Fruit fly (Drosophila melanogaster) whole organism, pupa: ENCODE measurements around the gene CG11892.

Source experiments
- CG10348 ChIP-seq: fragments of 200-800 bp; sonication (Bioruptor generic); IDR thresholded peaks from 2 replicates; pipeline ENCODE4 v1.3.6; 2022; ENCODE audit warnings: missing biosample characterization, missing genetic modification characterization
- CG12605 ChIP-seq: fragments of 200-800 bp; sonication (Bioruptor generic); IDR thresholded peaks from 2 replicates; pipeline ENCODE4 v1.3.6; 2022; ENCODE audit warnings: missing biosample characterization, missing genetic modification characterization
- CG13204 ChIP-seq: fragments of 200-800 bp; sonication (Bioruptor generic); optimal IDR thresholded peaks from 2 replicates; lab custom pipeline; 2018; ENCODE audit warnings: missing biosample characterization, mild to moderate bottlenecking, missing genetic modification characterization, moderate library complexity
- CG14655 ChIP-seq: fragments of 200-800 bp; sonication (Bioruptor generic); optimal IDR thresholded peaks from 3 replicates; lab custom pipeline; 2017; ENCODE audit warnings: mild to moderate bottlenecking, missing biosample characterization, missing genetic modification reagents, missing genetic modification characterization
- CG15710 ChIP-seq: fragments of 200-800 bp; sonication (Bioruptor generic); optimal IDR thresholded peaks from 2 replicates; lab custom pipeline; 2018; ENCODE audit warnings: missing biosample characterization, mild to moderate bottlenecking, missing genetic modification characterization, moderate library complexity
- CG17806 ChIP-seq: fragments of 200-800 bp; sonication (Bioruptor generic); optimal IDR thresholded peaks from 2 replicates; lab custom pipeline; 2018; ENCODE audit warnings: missing biosample characterization, mild to moderate bottlenecking, missing genetic modification characterization, moderate library complexity
- CG32121 ChIP-seq: fragments of 200-800 bp; sonication (Bioruptor generic); IDR thresholded peaks from 2 replicates; pipeline ENCODE4 v1.3.6; 2022; ENCODE audit warnings: missing biosample characterization, missing genetic modification characterization
- CG34367 ChIP-seq: fragments of 200-800 bp; sonication (Bioruptor generic); optimal IDR thresholded peaks from 2 replicates; lab custom pipeline; 2018; ENCODE audit warnings: missing biosample characterization, mild to moderate bottlenecking, missing genetic modification characterization
- CG4496 ChIP-seq: fragments of 200-800 bp; sonication (Bioruptor generic); IDR thresholded peaks from 3 replicates; pipeline ENCODE4 v1.3.6; 2022; ENCODE audit warnings: missing biosample characterization, missing genetic modification characterization
- CG8159 ChIP-seq: fragments of 200-800 bp; sonication (Bioruptor generic); optimal IDR thresholded peaks from 3 replicates; lab custom pipeline; 2018; ENCODE audit warnings: missing biosample characterization, mild to moderate bottlenecking, missing genetic modification characterization, moderate library complexity
- CG8301 ChIP-seq: fragments of 200-800 bp; sonication (Bioruptor generic); optimal IDR thresholded peaks from 2 replicates; lab custom pipeline; 2018; ENCODE audit warnings: missing biosample characterization, mild to moderate bottlenecking, missing genetic modification characterization
- CG9948 ChIP-seq: fragments of 200-800 bp; sonication (Bioruptor generic); optimal IDR thresholded peaks from 2 replicates; lab custom pipeline; 2018; ENCODE audit warnings: missing biosample characterization, mild to moderate bottlenecking, missing genetic modification characterization, moderate library complexity
- D1 ChIP-seq: fragments of 200-800 bp; sonication (Bioruptor generic); optimal IDR thresholded peaks from 2 replicates; lab custom pipeline; 2018; ENCODE audit warnings: missing biosample characterization, mild to moderate bottlenecking, missing genetic modification characterization, moderate library complexity
- EcR ChIP-seq: fragments of 200-800 bp; sonication (Bioruptor generic); optimal IDR thresholded peaks from 3 replicates; lab custom pipeline; 2019; ENCODE audit warnings: missing biosample characterization, missing genetic modification characterization, mild to moderate bottlenecking, moderate library complexity, missing genetic modification reagents
- Ets98B ChIP-seq: fragments of 200-800 bp; sonication (Bioruptor generic); IDR thresholded peaks from 2 replicates; pipeline ENCODE4 v1.3.6; 2022; ENCODE audit warnings: missing biosample characterization, missing genetic modification characterization
- Pif1A ChIP-seq: fragments of 200-800 bp; sonication (Bioruptor generic); optimal IDR thresholded peaks from 3 replicates; lab custom pipeline; 2016; ENCODE audit warnings: missing biosample characterization, missing genetic modification characterization
- Pif1B ChIP-seq: fragments of 200-800 bp; sonication (Bioruptor generic); optimal IDR thresholded peaks from 3 replicates; lab custom pipeline; 2016; ENCODE audit warnings: missing biosample characterization, missing genetic modification characterization
- Snoo ChIP-seq: fragments of 200-800 bp; sonication (Bioruptor generic); optimal IDR thresholded peaks from 3 replicates; lab custom pipeline; 2017; ENCODE audit warnings: missing biosample characterization, mild to moderate bottlenecking, missing genetic modification characterization, inconsistent platforms
- fd96Ca ChIP-seq: fragments of 200-800 bp; sonication (Bioruptor generic); IDR thresholded peaks from 3 replicates; pipeline ENCODE4 v1.3.6; 2022; ENCODE audit warnings: missing biosample characterization, missing genetic modification characterization
- gl ChIP-seq: fragments of 200-800 bp; sonication (Bioruptor generic); optimal IDR thresholded peaks from 2 replicates; lab custom pipeline; 2018; ENCODE audit warnings: missing biosample characterization, mild to moderate bottlenecking, missing genetic modification characterization
- rn ChIP-seq: fragments of 200-800 bp; sonication (Bioruptor generic); IDR thresholded peaks from 2 replicates; pipeline ENCODE4 v1.3.6; 2022; ENCODE audit warnings: missing biosample characterization, missing genetic modification characterization

Gene CG11892

dm6 chr3R:25279796-25280350, 1.5 kb upstream of the CG11892 start, which contains the start of gene CG10514:
Gene CG10514, minus strand, starts transcription at chr3R:25279846.
- peak; percentile 6 for TF ChIP-seq Pif1A
- TF ChIP-seq gl (tag; lab: Kevin White, UChicago): no peak

dm6 chr3R:25283209-25283670, 1.9 kb downstream of the CG11892 start, which contains the start of gene CG31300:
Gene CG31300, plus strand, starts transcription at chr3R:25283620.
- TF ChIP-seq CG13204 (no peak), CG8159 (tag; lab: Kevin White, UChicago) (no peak), CG10348 (GFP tag; lab: Robert Waterston, UW) (no peak), CG34367 (tag; lab: Kevin White, UChicago) (no peak), fd96Ca (GFP tag; lab: Robert Waterston, UW) (no peak), CG32121 (GFP tag; lab: Robert Waterston, UW) (no peak), Pif1B (GFP tag; lab: Kevin White, UChicago) (no peak), Pif1A (no peak), CG4496 (GFP tag; lab: Robert Waterston, UW) (no peak)

dm6 chr3R:25285173-25285572, 3.8 kb downstream of the CG11892 start, which contains the start of gene CG31104:
Gene CG31104, plus strand, starts transcription at chr3R:25285473.
- no peak for TF ChIP-seq EcR (GFP tag; lab: Kevin White, UChicago)
- TF ChIP-seq fd96Ca (GFP tag; lab: Robert Waterston, UW): no peak
- no peak for TF ChIP-seq CG34367 (tag; lab: Kevin White, UChicago)
- no peak for TF ChIP-seq CG17806 (tag; lab: Kevin White, UChicago)
- no peak for TF ChIP-seq gl (tag; lab: Kevin White, UChicago)
- no peak for TF ChIP-seq Snoo
- TF ChIP-seq Ets98B (GFP tag; lab: Robert Waterston, UW): no peak
- TF ChIP-seq CG15710 (tag; lab: Kevin White, UChicago): no peak
- TF ChIP-seq, all 21 proteins: peak for 0

dm6 chr3R:25287128-25287527, 5.8 kb downstream of the CG11892 start, which contains the start of gene CG13658:
Gene CG13658, plus strand, starts transcription at chr3R:25287474.
- TF ChIP-seq CG13204 (no peak), rn (GFP tag; lab: Robert Waterston, UW) (no peak), CG12605 (GFP tag; lab: Robert Waterston, UW) (no peak), D1 (tag; lab: Kevin White, UChicago) (no peak), CG4496 (GFP tag; lab: Robert Waterston, UW) (no peak), Ets98B (GFP tag; lab: Robert Waterston, UW) (no peak), Pif1B (GFP tag; lab: Kevin White, UChicago) (no peak), CG14655 (no peak), CG32121 (GFP tag; lab: Robert Waterston, UW) (no peak), CG9948 (no peak)

dm6 chr3R:25289589-25289988, 8.2 kb downstream of the CG11892 start, which contains the start of gene CG11893:
Gene CG11893, plus strand, starts transcription at chr3R:25289889.
- TF ChIP-seq rn (GFP tag; lab: Robert Waterston, UW): no peak
- no peak for TF ChIP-seq CG15710 (tag; lab: Kevin White, UChicago)
- no peak for TF ChIP-seq CG17806 (tag; lab: Kevin White, UChicago)
- TF ChIP-seq CG10348 (GFP tag; lab: Robert Waterston, UW): no peak
- no peak for TF ChIP-seq CG8301
- no peak for TF ChIP-seq Pif1B (GFP tag; lab: Kevin White, UChicago)
- no peak for TF ChIP-seq Ets98B (GFP tag; lab: Robert Waterston, UW)
- no peak for TF ChIP-seq Snoo
- no peak for TF ChIP-seq CG14655
- no peak for TF ChIP-seq Pif1A
- TF ChIP-seq fd96Ca (GFP tag; lab: Robert Waterston, UW): no peak
- no peak for TF ChIP-seq CG13204
- TF ChIP-seq gl (tag; lab: Kevin White, UChicago): no peak
- no peak for TF ChIP-seq CG32121 (GFP tag; lab: Robert Waterston, UW)
- TF ChIP-seq CG8159 (tag; lab: Kevin White, UChicago): no peak
- no peak for TF ChIP-seq CG34367 (tag; lab: Kevin White, UChicago)

dm6 chr3R:25292864-25293284, 11.5 kb downstream of the CG11892 start, which contains the start of gene CG31098:
Gene CG31098, minus strand, starts transcription at chr3R:25292977.
- peak; percentile 10 for TF ChIP-seq Pif1A
- TF ChIP-seq CG17806 (tag; lab: Kevin White, UChicago): no peak
- no peak for TF ChIP-seq CG13204
- peak; percentile 37 for TF ChIP-seq Pif1B (GFP tag; lab: Kevin White, UChicago)

- TF ChIP-seq Snoo (no peak), rn (GFP tag; lab: Robert Waterston, UW) (no peak), CG13204 (no peak), CG12605 (GFP tag; lab: Robert Waterston, UW) (no peak), CG8301 (no peak), CG9948 (no peak), Pif1B (GFP tag; lab: Kevin White, UChicago) (no peak), CG4496 (GFP tag; lab: Robert Waterston, UW) (no peak), CG32121 (GFP tag; lab: Robert Waterston, UW) (peak; percentile 43; the same call in 1 of the 2 replicates), CG34367 (tag; lab: Kevin White, UChicago) (no peak), Pif1A (no peak), EcR (GFP tag; lab: Kevin White, UChicago) (peak; percentile 63), gl (tag; lab: Kevin White, UChicago) (no peak)
Observed at dm6 chr3R:25295320-25296020, 14.1 kb downstream of the CG11892 start, which contains the start of gene CG31102. Gene CG31102, minus strand, starts transcription at chr3R:25295594.
